Worm (Caenorhabditis elegans): ENCODE results near the gene K06H6.4.

The K06H6.4 gene

ce11 chrV:578977-579376 lies at the start of gene K06H6.4:
Gene K06H6.4 (plus strand): TSS chrV:579277.
- TF ChIP-seq med-1 (GFP tag; optimal IDR thresholded peaks at IDR 0.05; ENCODE audit: insufficient read depth) (no peak), ztf-29 (GFP tag; IDR thresholded peaks at IDR 0.05) (no peak), klf-2 (GFP tag; conservative IDR thresholded peaks at IDR 0.05) (no peak)

- TF ChIP-seq T22C8.4 (GFP tag; IDR thresholded peaks at IDR 0.05) (no peak), cog-1 (tag; optimal IDR thresholded peaks at IDR 0.05) (peak; percentile 47), ref-1 (GFP tag; conservative IDR thresholded peaks at IDR 0.05) (no peak), ztf-29 (GFP tag; IDR thresholded peaks at IDR 0.05) (0 out of 2 replicates have a peak, but pooled peaks have one; percentile 10), klf-2 (GFP tag; conservative IDR thresholded peaks at IDR 0.05) (no peak), ztf-23 (GFP tag; IDR thresholded peaks at IDR 0.05) (no peak), med-1 (GFP tag; optimal IDR thresholded peaks at IDR 0.05; ENCODE audit: insufficient read depth) (no peak), flt-1 (GFP tag; IDR thresholded peaks at IDR 0.05) (no peak), tab-1 (GFP tag; IDR thresholded peaks at IDR 0.05) (no peak)
Measured at ce11 chrV:532046-532445, 47.0 kb upstream of the K06H6.4 start, which contains the start of gene nhr-58. Gene nhr-58 (plus strand): TSS chrV:532259.

- TF ChIP-seq klf-2 (GFP tag; conservative IDR thresholded peaks at IDR 0.05) (no peak), cog-1 (tag; optimal IDR thresholded peaks at IDR 0.05) (no peak), T22C8.4 (GFP tag; IDR thresholded peaks at IDR 0.05) (no peak), med-1 (GFP tag; optimal IDR thresholded peaks at IDR 0.05; ENCODE audit: insufficient read depth) (no peak), flt-1 (GFP tag; IDR thresholded peaks at IDR 0.05) (no peak), ztf-29 (GFP tag; IDR thresholded peaks at IDR 0.05) (no peak), ref-1 (GFP tag; conservative IDR thresholded peaks at IDR 0.05) (no peak), ztf-23 (GFP tag; IDR thresholded peaks at IDR 0.05) (no peak), tab-1 (GFP tag; IDR thresholded peaks at IDR 0.05) (no peak)
Measured at ce11 chrV:534176-534575, 44.9 kb upstream of the K06H6.4 start, which contains the start of gene nhr-132. Gene nhr-132 (plus strand): TSS chrV:534446.

- no peak for TF ChIP-seq cog-1 (tag; optimal IDR thresholded peaks at IDR 0.05)
- no peak for TF ChIP-seq ref-1 (GFP tag; conservative IDR thresholded peaks at IDR 0.05)
- TF ChIP-seq T22C8.4 (GFP tag; IDR thresholded peaks at IDR 0.05), result no peak
- no peak for TF ChIP-seq flt-1 (GFP tag; IDR thresholded peaks at IDR 0.05)
- no peak for TF ChIP-seq ztf-23 (GFP tag; IDR thresholded peaks at IDR 0.05)
- no peak for TF ChIP-seq tab-1 (GFP tag; IDR thresholded peaks at IDR 0.05)
- no peak for TF ChIP-seq klf-2 (GFP tag; conservative IDR thresholded peaks at IDR 0.05)
- no peak for TF ChIP-seq med-1 (GFP tag; optimal IDR thresholded peaks at IDR 0.05; ENCODE audit: insufficient read depth)
- TF ChIP-seq ztf-29 (GFP tag; IDR thresholded peaks at IDR 0.05), result no peak
Measured at ce11 chrV:536571-536970, 42.5 kb upstream of the K06H6.4 start, which contains the start of gene C14C6.5. Gene C14C6.5 (plus strand): TSS chrV:536628.

- TF ChIP-seq tab-1 (GFP tag; IDR thresholded peaks at IDR 0.05) (no peak), klf-2 (GFP tag; conservative IDR thresholded peaks at IDR 0.05) (no peak), cog-1 (tag; optimal IDR thresholded peaks at IDR 0.05) (no peak), ref-1 (GFP tag; conservative IDR thresholded peaks at IDR 0.05) (no peak), med-1 (GFP tag; optimal IDR thresholded peaks at IDR 0.05; ENCODE audit: insufficient read depth) (no peak), flt-1 (GFP tag; IDR thresholded peaks at IDR 0.05) (no peak), ztf-23 (GFP tag; IDR thresholded peaks at IDR 0.05) (no peak)
Measured at ce11 chrV:539040-539510, 40.0 kb upstream of the K06H6.4 start, which contains the start of gene nhr-155. Gene nhr-155 (plus strand): TSS chrV:539460.

- TF ChIP-seq med-1 (GFP tag; optimal IDR thresholded peaks at IDR 0.05; ENCODE audit: insufficient read depth) (no peak), T22C8.4 (GFP tag; IDR thresholded peaks at IDR 0.05) (no peak), ref-1 (GFP tag; conservative IDR thresholded peaks at IDR 0.05) (no peak), klf-2 (GFP tag; conservative IDR thresholded peaks at IDR 0.05) (no peak), cog-1 (tag; optimal IDR thresholded peaks at IDR 0.05) (no peak), tab-1 (GFP tag; IDR thresholded peaks at IDR 0.05) (no peak), flt-1 (GFP tag; IDR thresholded peaks at IDR 0.05) (no peak), ztf-23 (GFP tag; IDR thresholded peaks at IDR 0.05) (no peak), ztf-29 (GFP tag; IDR thresholded peaks at IDR 0.05) (no peak)
Measured at ce11 chrV:541470-541869, 37.6 kb upstream of the K06H6.4 start.

- TF ChIP-seq ztf-29 (GFP tag; IDR thresholded peaks at IDR 0.05), result no peak
- no peak for TF ChIP-seq ztf-23 (GFP tag; IDR thresholded peaks at IDR 0.05)
- TF ChIP-seq ref-1 (GFP tag; conservative IDR thresholded peaks at IDR 0.05), result no peak
- no peak for TF ChIP-seq klf-2 (GFP tag; conservative IDR thresholded peaks at IDR 0.05)
- no peak for TF ChIP-seq med-1 (GFP tag; optimal IDR thresholded peaks at IDR 0.05; ENCODE audit: insufficient read depth)
- TF ChIP-seq cog-1 (tag; optimal IDR thresholded peaks at IDR 0.05), result no peak
- TF ChIP-seq T22C8.4 (GFP tag; IDR thresholded peaks at IDR 0.05), result no peak
- TF ChIP-seq flt-1 (GFP tag; IDR thresholded peaks at IDR 0.05), result no peak
- TF ChIP-seq tab-1 (GFP tag; IDR thresholded peaks at IDR 0.05), result no peak
Measured at ce11 chrV:543169-543568, 35.9 kb upstream of the K06H6.4 start, which contains the start of gene C14C6.3. Gene C14C6.3 (plus strand): TSS chrV:543469.

ce11 chrV:547980-548379 lies 31.1 kb upstream of the K06H6.4 start, which contains the start of gene C14C6.6:
Gene C14C6.6 (minus strand): TSS chrV:548080.
- TF ChIP-seq flt-1 (GFP tag; IDR thresholded peaks at IDR 0.05) (no peak), klf-2 (GFP tag; conservative IDR thresholded peaks at IDR 0.05) (no peak), cog-1 (tag; optimal IDR thresholded peaks at IDR 0.05) (no peak)

ce11 chrV:552406-552805 lies 26.7 kb upstream of the K06H6.4 start:
- TF ChIP-seq cog-1 (tag; optimal IDR thresholded peaks at IDR 0.05) (no peak), tab-1 (GFP tag; IDR thresholded peaks at IDR 0.05) (no peak), ref-1 (GFP tag; conservative IDR thresholded peaks at IDR 0.05) (no peak), klf-2 (GFP tag; conservative IDR thresholded peaks at IDR 0.05) (no peak), ztf-23 (GFP tag; IDR thresholded peaks at IDR 0.05) (no peak), flt-1 (GFP tag; IDR thresholded peaks at IDR 0.05) (no peak), T22C8.4 (GFP tag; IDR thresholded peaks at IDR 0.05) (no peak), ztf-29 (GFP tag; IDR thresholded peaks at IDR 0.05) (no peak)

ce11 chrV:553067-553466 lies 26.0 kb upstream of the K06H6.4 start, which contains the start of gene C14C6.8:
Gene C14C6.8 (minus strand): TSS chrV:553167.
- TF ChIP-seq ztf-23 (GFP tag; IDR thresholded peaks at IDR 0.05), result no peak
- TF ChIP-seq ref-1 (GFP tag; conservative IDR thresholded peaks at IDR 0.05), result no peak
- TF ChIP-seq ztf-29 (GFP tag; IDR thresholded peaks at IDR 0.05), result no peak
- TF ChIP-seq T22C8.4 (GFP tag; IDR thresholded peaks at IDR 0.05), result no peak
- no peak for TF ChIP-seq flt-1 (GFP tag; IDR thresholded peaks at IDR 0.05)
- no peak for TF ChIP-seq med-1 (GFP tag; optimal IDR thresholded peaks at IDR 0.05; ENCODE audit: insufficient read depth)
- no peak for TF ChIP-seq klf-2 (GFP tag; conservative IDR thresholded peaks at IDR 0.05)
- no peak for TF ChIP-seq tab-1 (GFP tag; IDR thresholded peaks at IDR 0.05)
- no peak for TF ChIP-seq cog-1 (tag; optimal IDR thresholded peaks at IDR 0.05)

All from whole organism, midembryonic.